Fruit fly (Drosophila melanogaster) whole organism, embryonic: ENCODE data around the gene robl62A.

Experiments
- Adf1 ChIP-seq: fragments of 200-800 bp; sonication (Bioruptor generic); IDR thresholded peaks from 2 replicates; pipeline ENCODE4 v1.3.6; 2022; ENCODE audit warnings: missing biosample characterization, missing genetic modification characterization
- Atf3 ChIP-seq: fragments of 200-800 bp; sonication (Bioruptor generic); optimal IDR thresholded peaks from 3 replicates; lab custom pipeline; 2016; ENCODE audit warnings: missing biosample characterization, missing genetic modification characterization
- Atf6 ChIP-seq: fragments of 200-800 bp; sonication (Bioruptor generic); IDR thresholded peaks from 2 replicates; pipeline ENCODE4 v1.3.6; 2022; ENCODE audit warnings: missing biosample characterization, missing genetic modification characterization
- B-H1 ChIP-seq: fragments of 200-800 bp; sonication (Bioruptor generic); IDR thresholded peaks from 3 replicates; pipeline ENCODE4 v1.3.6; 2022; ENCODE audit warnings: missing biosample characterization, missing genetic modification characterization
- CG12391 ChIP-seq: fragments of 200-800 bp; sonication (Bioruptor generic); optimal IDR thresholded peaks from 3 replicates; lab custom pipeline; 2018; ENCODE audit warnings: missing biosample characterization, mild to moderate bottlenecking, missing genetic modification characterization, moderate library complexity
- CG15011 ChIP-seq: fragments of 200-800 bp; sonication (Bioruptor generic); optimal IDR thresholded peaks from 3 replicates; lab custom pipeline; 2018; ENCODE audit warnings: missing biosample characterization, mild to moderate bottlenecking, missing genetic modification characterization
- CG18476 ChIP-seq: fragments of 200-800 bp; sonication (Bioruptor generic); optimal IDR thresholded peaks from 2 replicates; lab custom pipeline; 2016; ENCODE audit warnings: missing biosample characterization, mild to moderate bottlenecking, missing genetic modification characterization
- CG3065 ChIP-seq: fragments of 200-800 bp; sonication (Bioruptor generic); optimal IDR thresholded peaks from 2 replicates; lab custom pipeline; 2016; ENCODE audit warnings: missing biosample characterization, missing genetic modification characterization
- CG3726 ChIP-seq: fragments of 200-800 bp; sonication (Bioruptor generic); IDR thresholded peaks from 3 replicates; pipeline ENCODE4, ENCODE4 v1.3.6; 2022; ENCODE audit warnings: missing biosample characterization, missing genetic modification characterization
- CG43689 ChIP-seq: fragments of 200-800 bp; sonication (Bioruptor generic); IDR thresholded peaks from 2 replicates; pipeline ENCODE4 v1.3.6; 2022; ENCODE audit warnings: missing biosample characterization, missing genetic modification characterization
- CG4707 ChIP-seq: fragments of 200-800 bp; sonication (Bioruptor generic); optimal IDR thresholded peaks from 2 replicates; lab custom pipeline; 2018; ENCODE audit warnings: missing biosample characterization, mild to moderate bottlenecking, missing genetic modification characterization, moderate library complexity
- CG6765 ChIP-seq: fragments of 200-800 bp; sonication (Bioruptor generic); optimal IDR thresholded peaks from 3 replicates; lab custom pipeline; 2017; ENCODE audit warnings: missing biosample characterization, mild to moderate bottlenecking, missing genetic modification characterization
- CG7556 ChIP-seq: fragments of 200-800 bp; sonication (Bioruptor generic); optimal IDR thresholded peaks from 2 replicates; lab custom pipeline; 2017; ENCODE audit warnings: missing biosample characterization, mild to moderate bottlenecking, missing genetic modification characterization
- CG7839 ChIP-seq: fragments of 200-800 bp; sonication (Bioruptor generic); optimal IDR thresholded peaks from 3 replicates; lab custom pipeline; 2018; ENCODE audit warnings: missing biosample characterization, mild to moderate bottlenecking, missing genetic modification characterization, moderate library complexity
- CG9932 ChIP-seq: fragments of 200-800 bp; sonication (Bioruptor generic); IDR thresholded peaks from 2 replicates; pipeline ENCODE4 v1.3.6; 2022; ENCODE audit warnings: missing biosample characterization, missing genetic modification characterization
- D19A ChIP-seq: fragments of 200-800 bp; optimal IDR thresholded peaks from 3 replicates; lab custom pipeline; 2019; ENCODE audit warnings: missing biosample characterization, mild to moderate bottlenecking, missing genetic modification characterization, moderate library complexity
- Doc2 ChIP-seq: fragments of 200-800 bp; sonication (Bioruptor generic); IDR thresholded peaks from 2 replicates; pipeline ENCODE4 v1.3.6; 2022; ENCODE audit warnings: missing biosample characterization, missing genetic modification characterization
- Dref ChIP-seq: fragments of 200-800 bp; sonication (Bioruptor generic); IDR thresholded peaks from 2 replicates; pipeline ENCODE4 v1.3.6; 2022; ENCODE audit warnings: missing biosample characterization, missing genetic modification characterization
- E2f2 ChIP-seq: fragments of 200-800 bp; sonication (Bioruptor generic); IDR thresholded peaks from 2 replicates; pipeline ENCODE4 v1.3.6; 2022; ENCODE audit warnings: missing biosample characterization, missing genetic modification characterization
- Hand ChIP-seq: fragments of 200-800 bp; sonication (Bioruptor generic); optimal IDR thresholded peaks from 2 replicates; lab custom pipeline; 2017; ENCODE audit warnings: mild to moderate bottlenecking, missing biosample characterization, missing genetic modification reagents, missing genetic modification characterization
- Hr51 ChIP-seq, 2 experiments: fragments of 200-800 bp; sonication (Bioruptor generic); optimal IDR thresholded peaks; 2 replicates in 1 of 2; 3 replicates in 1 of 2; lab custom pipeline; 2016 to 2018; ENCODE audit warnings: missing biosample characterization in 2 of 2, missing genetic modification characterization in 2 of 2, mild to moderate bottlenecking in 1 of 2, moderate library complexity in 1 of 2
- Nf-YB ChIP-seq: fragments of 200-800 bp; sonication (Bioruptor generic); optimal IDR thresholded peaks from 3 replicates; lab custom pipeline; 2019; ENCODE audit warnings: missing biosample characterization, mild to moderate bottlenecking, missing genetic modification characterization, moderate library complexity
- Ptx1 ChIP-seq: fragments of 200-800 bp; sonication (Bioruptor generic); IDR thresholded peaks from 2 replicates; pipeline ENCODE4 v1.3.6; 2022; ENCODE audit warnings: missing biosample characterization, missing genetic modification characterization
- Sry-β ChIP-seq: fragments of 200-800 bp; sonication (Bioruptor generic); optimal IDR thresholded peaks from 2 replicates; lab custom pipeline; 2018; ENCODE audit warnings: missing biosample characterization, mild to moderate bottlenecking, missing genetic modification characterization, moderate library complexity
- TFAM ChIP-seq: fragments of 200-800 bp; sonication (Bioruptor generic); optimal IDR thresholded peaks from 2 replicates; lab custom pipeline; 2017; ENCODE audit warnings: missing biosample characterization, missing genetic modification characterization, inconsistent platforms
- Tbp ChIP-seq: fragments of >200 bp; optimal IDR thresholded peaks from 2 replicates; lab custom pipeline; 2018; ENCODE audit warnings: missing biosample characterization, missing genetic modification characterization
- ac ChIP-seq: fragments of 200-800 bp; sonication (Bioruptor generic); optimal IDR thresholded peaks from 3 replicates; lab custom pipeline; 2017; ENCODE audit warnings: missing biosample characterization, mild to moderate bottlenecking, missing genetic modification characterization
- ara ChIP-seq: fragments of 200-800 bp; sonication (Bioruptor generic); IDR thresholded peaks from 2 replicates; pipeline ENCODE4 v1.3.6; 2022; ENCODE audit warnings: missing biosample characterization, missing genetic modification characterization
- bsh ChIP-seq, 2 experiments: fragments of 200-800 bp; sonication (Bioruptor generic); optimal IDR thresholded peaks; 2 replicates each; lab custom pipeline; 2017 to 2018; ENCODE audit warnings: mild to moderate bottlenecking in 2 of 2, missing biosample characterization in 2 of 2, missing genetic modification characterization in 2 of 2, moderate library complexity in 1 of 2
- btn ChIP-seq: fragments of 200-800 bp; sonication (Bioruptor generic); optimal IDR thresholded peaks from 2 replicates; lab custom pipeline; 2016; ENCODE audit warnings: missing biosample characterization, missing genetic modification characterization
- corto ChIP-seq: fragments of 200-800 bp; sonication (Bioruptor generic); optimal IDR thresholded peaks from 2 replicates; lab custom pipeline; 2016; ENCODE audit warnings: missing biosample characterization, mild to moderate bottlenecking, missing genetic modification characterization, moderate library complexity
- dmrt11E ChIP-seq: fragments of 200-800 bp; sonication (Bioruptor generic); optimal IDR thresholded peaks from 3 replicates; lab custom pipeline; 2018; ENCODE audit warnings: missing biosample characterization, mild to moderate bottlenecking, missing genetic modification characterization, moderate library complexity
- gcm ChIP-seq: fragments of 200-800 bp; sonication (Bioruptor generic); optimal IDR thresholded peaks from 2 replicates; lab custom pipeline; 2019; ENCODE audit warnings: missing biosample characterization, mild to moderate bottlenecking, missing genetic modification characterization, moderate library complexity
- hb ChIP-seq: fragments of 200-800 bp; sonication (Bioruptor generic); IDR thresholded peaks from 3 replicates; pipeline ENCODE4 v1.3.6; 2022; ENCODE audit warnings: missing biosample characterization, missing genetic modification characterization; ENCODE audit not compliant: partially characterized antibody
- mirr ChIP-seq: fragments of 200-800 bp; sonication (Bioruptor generic); optimal IDR thresholded peaks from 3 replicates; lab custom pipeline; 2018; ENCODE audit warnings: missing biosample characterization, mild to moderate bottlenecking, missing genetic modification characterization
- org-1 ChIP-seq: fragments of 200-800 bp; sonication (Bioruptor generic); optimal IDR thresholded peaks from 2 replicates; lab custom pipeline; 2017; ENCODE audit warnings: missing biosample characterization, missing genetic modification characterization
- pan ChIP-seq, 4 experiments: fragments of >200 bp in 3 of 4; fragments of 200-800 bp in 1 of 4; sonication (Bioruptor generic) in 1 of 4; optimal IDR thresholded peaks in 3 of 4; IDR thresholded peaks in 1 of 4; 2 replicates each; pipeline versions ENCODE4 v1.3.6 to Lab custom; 2017 to 2022; ENCODE audit warnings: missing biosample characterization in 2 of 4, missing genetic modification characterization in 2 of 4, mixed read lengths in 1 of 4
- pb ChIP-seq: fragments of 200-800 bp; sonication (Bioruptor generic); optimal IDR thresholded peaks from 3 replicates; lab custom pipeline; 2016; ENCODE audit warnings: missing biosample characterization, missing genetic modification characterization
- pnt ChIP-seq: fragments of 200-800 bp; sonication (Bioruptor generic); optimal IDR thresholded peaks from 3 replicates; lab custom pipeline; 2016; ENCODE audit warnings: missing biosample characterization, missing genetic modification characterization
- pros ChIP-seq: fragments of 200-800 bp; sonication (Bioruptor generic); optimal IDR thresholded peaks from 3 replicates; lab custom pipeline; 2019; ENCODE audit warnings: missing biosample characterization, mild to moderate bottlenecking, missing genetic modification characterization, moderate library complexity
- psq ChIP-seq: fragments of 200-800 bp; sonication (Bioruptor generic); optimal IDR thresholded peaks from 2 replicates; lab custom pipeline; 2017; ENCODE audit warnings: missing biosample characterization, missing genetic modification characterization
- repo ChIP-seq: fragments of 200-800 bp; sonication (Bioruptor generic); optimal IDR thresholded peaks from 2 replicates; lab custom pipeline; 2016; ENCODE audit warnings: missing biosample characterization, missing genetic modification characterization
- run ChIP-seq: fragments of 200-800 bp; sonication (Bioruptor generic); optimal IDR thresholded peaks from 3 replicates; lab custom pipeline; 2018; ENCODE audit warnings: missing biosample characterization, mild to moderate bottlenecking, missing genetic modification characterization
- salm ChIP-seq: fragments of 200-800 bp; sonication (Bioruptor generic); optimal IDR thresholded peaks from 2 replicates; lab custom pipeline; 2018; ENCODE audit warnings: missing biosample characterization, mild to moderate bottlenecking, missing genetic modification characterization
- sr ChIP-seq: fragments of 200-800 bp; sonication (Bioruptor generic); IDR thresholded peaks from 3 replicates; pipeline ENCODE4 v1.3.6; 2022; ENCODE audit warnings: missing biosample characterization, missing genetic modification characterization
- tap ChIP-seq: fragments of 200-800 bp; optimal IDR thresholded peaks from 3 replicates; lab custom pipeline; 2019; ENCODE audit warnings: missing biosample characterization, mild to moderate bottlenecking, missing genetic modification characterization, moderate library complexity
- trh ChIP-seq: fragments of 200-800 bp; sonication (Bioruptor generic); optimal IDR thresholded peaks from 2 replicates; lab custom pipeline; 2016; ENCODE audit warnings: missing biosample characterization, missing genetic modification characterization
- wek ChIP-seq: fragments of 200-800 bp; sonication (Bioruptor generic); optimal IDR thresholded peaks from 3 replicates; lab custom pipeline; 2018; ENCODE audit warnings: missing biosample characterization, mild to moderate bottlenecking, missing genetic modification characterization, moderate library complexity
- wor ChIP-seq: fragments of 200-800 bp; sonication (Bioruptor generic); IDR thresholded peaks from 2 replicates; pipeline ENCODE4 v1.3.6; 2022; ENCODE audit warnings: missing biosample characterization, missing genetic modification characterization

robl62A gene

dm6 chr3L:1517274-1518047 lies 40.0 kb downstream of the robl62A start (continued):
- no peak for TF ChIP-seq pb
- no peak for TF ChIP-seq pan (optimal IDR thresholded peaks at IDR 0.05; lab: Kevin White, UChicago)
- TF ChIP-seq pan (GFP tag; optimal IDR thresholded peaks at IDR 0.05 in 1 of 2, IDR thresholded peaks at IDR 0.05 in 1 of 2), result peak in 1 of 2 experiments; percentile 23
- no peak for TF ChIP-seq trh (GFP tag; lab: Kevin White, UChicago)
- TF ChIP-seq btn (GFP tag; lab: Kevin White, UChicago), result peak; percentile 72
- peak; percentile 39 for TF ChIP-seq CG3065
- no peak for TF ChIP-seq TFAM (GFP tag; lab: Kevin White, UChicago)
- peak; percentile 41 to 43 for TF ChIP-seq bsh (GFP tag; optimal IDR thresholded peaks at IDR 0.05; lab: Kevin White, UChicago)
- no peak for TF ChIP-seq CG6765 (GFP tag; lab: Kevin White, UChicago)
- peak; percentile 31; the same call in 1 of the 3 replicates for TF ChIP-seq B-H1 (GFP tag; lab: Robert Waterston, UW)
- TF ChIP-seq Sry-β, result no peak
- no peak for TF ChIP-seq D19A (tag; lab: Kevin White, UChicago)
- no peak for TF ChIP-seq tap (tag; lab: Kevin White, UChicago)
- peak in 1 of 2 experiments; percentile 67 for TF ChIP-seq Hr51 (GFP tag; optimal IDR thresholded peaks at IDR 0.05; lab: Kevin White, UChicago)
- TF ChIP-seq run (tag; lab: Kevin White, UChicago), result no peak
- peak; percentile 59 for TF ChIP-seq E2f2
- TF ChIP-seq Ptx1 (GFP tag; lab: Robert Waterston, UW), result no peak
- no peak for TF ChIP-seq CG3726
- peak; percentile 66 for TF ChIP-seq ara
- 0 out of 2 replicates have a peak, but pooled peaks have one; percentile 35 for TF ChIP-seq wor (GFP tag; lab: Robert Waterston, UW)
- TF ChIP-seq mirr (GFP tag; lab: Kevin White, UChicago), result peak; percentile 16
- peak; percentile 37 for TF ChIP-seq repo
- peak; percentile 23 for TF ChIP-seq CG4707 (GFP tag; lab: Kevin White, UChicago)
- peak; percentile 42 for TF ChIP-seq corto (GFP tag; lab: Kevin White, UChicago)
- TF ChIP-seq CG7839 (tag; lab: Kevin White, UChicago), result no peak
- TF ChIP-seq dmrt11E (tag; lab: Kevin White, UChicago), result peak; percentile 47
- TF ChIP-seq gcm (GFP tag; lab: Kevin White, UChicago), result no peak
- peak; percentile 61 for TF ChIP-seq pnt (GFP tag; lab: Kevin White, UChicago)
- TF ChIP-seq hb (GFP tag; lab: Robert Waterston, UW), result peak; percentile 70
- peak; percentile 79 for TF ChIP-seq Dref (GFP tag; lab: Robert Waterston, UW)
- no peak for TF ChIP-seq ac (GFP tag; lab: Kevin White, UChicago)
- TF ChIP-seq psq (GFP tag; lab: Kevin White, UChicago), result no peak
- TF ChIP-seq sr (GFP tag; lab: Robert Waterston, UW), result peak; percentile 96
- TF ChIP-seq org-1 (GFP tag; lab: Kevin White, UChicago), result peak; percentile 10
- no peak for TF ChIP-seq CG15011
- TF ChIP-seq Nf-YB (GFP tag; lab: Kevin White, UChicago), result no peak
- peak; percentile 77 for TF ChIP-seq CG9932 (GFP tag; lab: Robert Waterston, UW)
- TF ChIP-seq salm (tag; lab: Kevin White, UChicago), result peak; percentile 11
- TF ChIP-seq pros (GFP tag; lab: Kevin White, UChicago), result no peak
- peak; percentile 21 for TF ChIP-seq CG7556 (GFP tag; lab: Kevin White, UChicago)
- no peak; the same call in 1 of the 2 replicates for TF ChIP-seq Adf1
- no peak for TF ChIP-seq CG43689
- TF ChIP-seq Doc2, result no peak
- no peak for TF ChIP-seq Hand
- TF ChIP-seq Tbp (GFP tag; lab: Kevin White, UChicago), result no peak
- peak; percentile 35; the same call in 1 of the 2 replicates for TF ChIP-seq Atf6 (GFP tag; lab: Robert Waterston, UW)
- no peak for TF ChIP-seq wek
- peak; percentile 53 for TF ChIP-seq Atf3 (GFP tag; lab: Kevin White, UChicago)
- peak; percentile 52 for TF ChIP-seq CG18476 (GFP tag; lab: Kevin White, UChicago)
- peak; percentile 35 for TF ChIP-seq CG12391 (tag; lab: Kevin White, UChicago)
